Fruit fly (Drosophila melanogaster) whole organism, prepupa: ENCODE data around the gene CG8206.
A peak's percentile ranks its signal among the peaks of the same experiment; 100 is the strongest.

Source experiments
- CG10669 ChIP-seq: fragments of 200-800 bp; sonication (Bioruptor generic); optimal IDR thresholded peaks from 3 replicates; lab custom pipeline; 2018; ENCODE audit warnings: missing biosample characterization, mild to moderate bottlenecking, missing genetic modification characterization, moderate library complexity
- CG11294 ChIP-seq: fragments of 200-800 bp; sonication (Bioruptor generic); IDR thresholded peaks from 2 replicates; pipeline ENCODE4 v1.3.6; 2022; ENCODE audit warnings: missing biosample characterization, missing genetic modification characterization
- CG11902 ChIP-seq: fragments of 200-800 bp; sonication (Bioruptor generic); optimal IDR thresholded peaks from 3 replicates; lab custom pipeline; 2016; ENCODE audit warnings: missing biosample characterization, missing genetic modification characterization
- CG15336 ChIP-seq: fragments of 200-800 bp; sonication (Bioruptor generic); IDR thresholded peaks from 2 replicates; pipeline ENCODE4 v1.3.6; 2022; ENCODE audit warnings: missing biosample characterization, missing genetic modification characterization
- CG16779 ChIP-seq: fragments of 200-800 bp; sonication (Bioruptor generic); optimal IDR thresholded peaks from 3 replicates; lab custom pipeline; 2017; ENCODE audit warnings: missing biosample characterization, mild to moderate bottlenecking, missing genetic modification characterization
- CG31627 ChIP-seq: fragments of 200-800 bp; sonication (Bioruptor generic); optimal IDR thresholded peaks from 3 replicates; lab custom pipeline; 2016; ENCODE audit warnings: missing biosample characterization, missing genetic modification characterization
- CG32006 ChIP-seq: fragments of 200-800 bp; sonication (Bioruptor generic); optimal IDR thresholded peaks from 3 replicates; lab custom pipeline; 2017; ENCODE audit warnings: missing biosample characterization, mild to moderate bottlenecking, missing genetic modification characterization
- CG3919 ChIP-seq: fragments of 200-800 bp; sonication (Bioruptor generic); optimal IDR thresholded peaks from 3 replicates; lab custom pipeline; 2016; ENCODE audit warnings: missing biosample characterization, missing genetic modification characterization
- CG4318 ChIP-seq: fragments of 200-800 bp; sonication (Bioruptor generic); optimal IDR thresholded peaks from 3 replicates; lab custom pipeline; 2017; ENCODE audit warnings: missing biosample characterization, mild to moderate bottlenecking, missing genetic modification characterization
- CG6276 ChIP-seq: fragments of 200-800 bp; sonication (Bioruptor generic); optimal IDR thresholded peaks from 2 replicates; lab custom pipeline; 2017; ENCODE audit warnings: missing biosample characterization, mild to moderate bottlenecking, missing genetic modification characterization
- CG6792 ChIP-seq: fragments of 200-800 bp; sonication (Bioruptor generic); optimal IDR thresholded peaks from 3 replicates; lab custom pipeline; 2016; ENCODE audit warnings: missing biosample characterization, missing genetic modification characterization
- CG6854 ChIP-seq: fragments of 200-800 bp; sonication (Bioruptor generic); optimal IDR thresholded peaks from 2 replicates; lab custom pipeline; 2017; ENCODE audit warnings: missing biosample characterization, mild to moderate bottlenecking, missing genetic modification characterization
- CG7368 ChIP-seq: fragments of 200-800 bp; sonication (Bioruptor generic); optimal IDR thresholded peaks from 3 replicates; lab custom pipeline; 2016; ENCODE audit warnings: missing biosample characterization, missing genetic modification characterization
- CG8632 ChIP-seq: fragments of 200-800 bp; sonication (Bioruptor generic); optimal IDR thresholded peaks from 3 replicates; lab custom pipeline; 2016; ENCODE audit warnings: missing biosample characterization, missing genetic modification characterization
- CG9139 ChIP-seq: fragments of 200-800 bp; sonication (Bioruptor generic); optimal IDR thresholded peaks from 3 replicates; lab custom pipeline; 2017; ENCODE audit warnings: missing biosample characterization, mild to moderate bottlenecking, missing genetic modification characterization
- Eip75B ChIP-seq: fragments of 200-800 bp; sonication (Bioruptor generic); optimal IDR thresholded peaks from 3 replicates; lab custom pipeline; 2016; ENCODE audit warnings: missing biosample characterization, missing genetic modification characterization
- Eip78C ChIP-seq: fragments of 200-800 bp; sonication (Bioruptor generic); peaks from one replicate; lab custom pipeline; 2016; ENCODE audit warnings: missing biosample characterization, missing genetic modification characterization
- Eip93F ChIP-seq: fragments of 200-800 bp; sonication (Bioruptor generic); optimal IDR thresholded peaks from 2 replicates; lab custom pipeline; 2016; ENCODE audit warnings: missing biosample characterization, mild to moderate bottlenecking, missing genetic modification characterization
- Ets96B ChIP-seq: fragments of 200-800 bp; optimal IDR thresholded peaks from 2 replicates; lab custom pipeline; 2019; ENCODE audit warnings: missing biosample characterization, mild to moderate bottlenecking, missing genetic modification characterization, moderate library complexity
- Gug ChIP-seq: fragments of 200-800 bp; sonication (Bioruptor generic); IDR thresholded peaks from 2 replicates; pipeline ENCODE4 v1.3.6; 2022; ENCODE audit warnings: missing biosample characterization, missing genetic modification characterization
- Hr39 ChIP-seq: fragments of 200-800 bp; sonication (Bioruptor generic); optimal IDR thresholded peaks from 2 replicates; lab custom pipeline; 2016; ENCODE audit warnings: missing biosample characterization, missing genetic modification characterization
- Hr4 ChIP-seq: fragments of 200-800 bp; sonication (Bioruptor generic); optimal IDR thresholded peaks from 3 replicates; lab custom pipeline; 2016; ENCODE audit warnings: missing biosample characterization, missing genetic modification characterization
- Lpt ChIP-seq: fragments of 200-800 bp; sonication (Bioruptor generic); optimal IDR thresholded peaks from 3 replicates; lab custom pipeline; 2016; ENCODE audit warnings: missing biosample characterization, missing genetic modification characterization
- Met ChIP-seq: fragments of 200-800 bp; sonication (Bioruptor generic); optimal IDR thresholded peaks from 3 replicates; lab custom pipeline; 2016; ENCODE audit warnings: missing biosample characterization, missing genetic modification characterization
- OdsH ChIP-seq: fragments of 200-800 bp; sonication (Bioruptor generic); optimal IDR thresholded peaks from 3 replicates; lab custom pipeline; 2016; ENCODE audit warnings: missing biosample characterization, missing genetic modification characterization
- Smox ChIP-seq: fragments of 200-800 bp; sonication (Bioruptor generic); optimal IDR thresholded peaks from 3 replicates; lab custom pipeline; 2016; ENCODE audit warnings: missing biosample characterization, missing genetic modification characterization
- Sox102F ChIP-seq: fragments of 200-800 bp; sonication (Bioruptor generic); optimal IDR thresholded peaks from 2 replicates; lab custom pipeline; 2016; ENCODE audit warnings: missing biosample characterization, mild to moderate bottlenecking, missing genetic modification characterization
- Sox15 ChIP-seq: fragments of 200-800 bp; sonication (Bioruptor generic); optimal IDR thresholded peaks from 3 replicates; lab custom pipeline; 2016; ENCODE audit warnings: missing biosample characterization, missing genetic modification characterization
- cyc ChIP-seq: fragments of 200-800 bp; sonication (Bioruptor generic); optimal IDR thresholded peaks from 3 replicates; lab custom pipeline; 2016; ENCODE audit warnings: missing biosample characterization, missing genetic modification characterization
- dac ChIP-seq: fragments of 200-800 bp; sonication (Bioruptor generic); optimal IDR thresholded peaks from 2 replicates; lab custom pipeline; 2017; ENCODE audit warnings: missing biosample characterization, mild to moderate bottlenecking, missing genetic modification characterization
- dsx ChIP-seq: fragments of 200-800 bp; optimal IDR thresholded peaks from 3 replicates; lab custom pipeline; 2019; ENCODE audit warnings: missing biosample characterization, mild to moderate bottlenecking, missing genetic modification characterization, moderate library complexity; ENCODE audit not compliant: poor library complexity, severe bottlenecking
- eg ChIP-seq: fragments of 200-800 bp; sonication (Bioruptor generic); IDR thresholded peaks from 3 replicates; pipeline ENCODE4 v1.3.6; 2022; ENCODE audit warnings: missing biosample characterization, missing genetic modification characterization
- esn ChIP-seq: fragments of 200-800 bp; sonication (Bioruptor generic); optimal IDR thresholded peaks from 2 replicates; lab custom pipeline; 2016; ENCODE audit warnings: missing biosample characterization, mild to moderate bottlenecking, missing genetic modification characterization, moderate library complexity
- fd59A ChIP-seq: fragments of 200-800 bp; sonication (Bioruptor generic); optimal IDR thresholded peaks from 2 replicates; lab custom pipeline; 2017; ENCODE audit warnings: missing biosample characterization, mild to moderate bottlenecking, missing genetic modification characterization, missing genetic modification reagents
- fd85E ChIP-seq: fragments of 200-800 bp; sonication (Bioruptor generic); optimal IDR thresholded peaks from 3 replicates; lab custom pipeline; 2016; ENCODE audit warnings: missing biosample characterization, missing genetic modification characterization
- lz ChIP-seq: fragments of 200-800 bp; sonication (Bioruptor generic); optimal IDR thresholded peaks from 3 replicates; lab custom pipeline; 2016; ENCODE audit warnings: missing biosample characterization, missing genetic modification characterization
- pdm3 ChIP-seq: fragments of 200-800 bp; sonication (Bioruptor generic); optimal IDR thresholded peaks from 3 replicates; lab custom pipeline; 2016; ENCODE audit warnings: missing biosample characterization, missing genetic modification characterization
- spab ChIP-seq: fragments of 200-800 bp; sonication (Bioruptor generic); optimal IDR thresholded peaks from 2 replicates; lab custom pipeline; 2017; ENCODE audit warnings: missing biosample characterization, mild to moderate bottlenecking, missing genetic modification characterization, missing genetic modification reagents
- ss ChIP-seq, 2 experiments: fragments of 200-800 bp; sonication (Bioruptor generic); optimal IDR thresholded peaks; 2 replicates in 1 of 2; 3 replicates in 1 of 2; lab custom pipeline; 2017 to 2018; ENCODE audit warnings: mild to moderate bottlenecking in 2 of 2, missing biosample characterization in 2 of 2, missing genetic modification characterization in 2 of 2, moderate library complexity in 1 of 2
- svp ChIP-seq: fragments of 200-800 bp; sonication (Bioruptor generic); peaks from one replicate; lab custom pipeline; 2016; ENCODE audit warnings: missing biosample characterization, missing genetic modification characterization
- topi ChIP-seq: fragments of 200-800 bp; sonication (Bioruptor generic); optimal IDR thresholded peaks from 3 replicates; lab custom pipeline; 2016; ENCODE audit warnings: missing biosample characterization, missing genetic modification characterization
- vri ChIP-seq: fragments of 200-800 bp; sonication (Bioruptor generic); optimal IDR thresholded peaks from 3 replicates; lab custom pipeline; 2016; ENCODE audit warnings: missing biosample characterization, mild to moderate bottlenecking, missing genetic modification characterization

CG8206 gene

dm6 chrX:15738890-15739550 is at the start of gene CG8206, which contains the start of gene CG11679 (continued):
- TF ChIP-seq CG32006 (GFP tag; lab: Kevin White, UChicago) = peak; percentile 39
- peak; percentile 36 for TF ChIP-seq Met (GFP tag; lab: Kevin White, UChicago)
- TF ChIP-seq dac = no peak
- no peak for TF ChIP-seq dsx (GFP tag; lab: Kevin White, UChicago)
- peak; percentile 5 for TF ChIP-seq CG6792
- TF ChIP-seq topi (GFP tag; lab: Kevin White, UChicago) = peak; percentile 55
- no peak for TF ChIP-seq CG4318
- peak; percentile 50 for TF ChIP-seq esn (GFP tag; lab: Kevin White, UChicago)
- TF ChIP-seq, all 60 proteins: peak for 30

- TF ChIP-seq esn (GFP tag; lab: Kevin White, UChicago) (peak; percentile 6), Hr39 (GFP tag; lab: Kevin White, UChicago) (peak; percentile 19), fd85E (no peak), pdm3 (peak; percentile 28), Met (GFP tag; lab: Kevin White, UChicago) (peak; percentile 13), CG6276 (GFP tag; lab: Kevin White, UChicago) (no peak), CG8632 (GFP tag; lab: Kevin White, UChicago) (no peak), CG6854 (GFP tag; lab: Kevin White, UChicago) (no peak), CG31627 (GFP tag; lab: Kevin White, UChicago) (peak; percentile 6), svp (GFP tag; lab: Kevin White, UChicago) (peak; percentile 58), lz (GFP tag; lab: Kevin White, UChicago) (peak; percentile 8), Sox15 (GFP tag; lab: Kevin White, UChicago) (no peak)
- TF ChIP-seq, all 60 proteins: peak for 7
Measured at dm6 chrX:15696854-15697540, 42.0 kb upstream of the CG8206 start, which contains the start of gene CG8128. CG8128 (plus strand) TSS chrX:15697494.

dm6 chrX:15697581-15698208 is 41.3 kb upstream of the CG8206 start:
- TF ChIP-seq Eip93F (peak; percentile 71), Lpt (peak; percentile 86), eg (GFP tag; lab: Robert Waterston, UW) (peak; percentile 93), CG6854 (GFP tag; lab: Kevin White, UChicago) (peak; percentile 48), CG9139 (GFP tag; lab: Kevin White, UChicago) (peak; percentile 71), CG6792 (peak; percentile 83), pdm3 (peak; percentile 79), Sox102F (GFP tag; lab: Kevin White, UChicago) (peak; percentile 69), Ets96B (peak; percentile 86), CG11294 (GFP tag; lab: Robert Waterston, UW) (peak; percentile 88), Hr4 (GFP tag; lab: Kevin White, UChicago) (peak; percentile 67), dac (peak; percentile 76), Eip75B (GFP tag; lab: Kevin White, UChicago) (peak; percentile 73), CG7368 (GFP tag; lab: Kevin White, UChicago) (peak; percentile 76), CG3919 (GFP tag; lab: Kevin White, UChicago) (peak; percentile 88), CG11902 (GFP tag; lab: Kevin White, UChicago) (peak; percentile 78), svp (GFP tag; lab: Kevin White, UChicago) (peak; percentile 86), topi (GFP tag; lab: Kevin White, UChicago) (peak; percentile 73), spab (peak; percentile 78), vri (peak; percentile 82), fd59A (GFP tag; lab: Kevin White, UChicago) (peak; percentile 67), CG8632 (GFP tag; lab: Kevin White, UChicago) (peak; percentile 79), OdsH (GFP tag; lab: Kevin White, UChicago) (peak; percentile 86), CG32006 (GFP tag; lab: Kevin White, UChicago) (peak; percentile 86), Gug (GFP tag; lab: Robert Waterston, UW) (peak; percentile 89), CG15336 (GFP tag; lab: Robert Waterston, UW) (peak; percentile 83), ss (GFP tag; optimal IDR thresholded peaks at IDR 0.05; lab: Kevin White, UChicago) (peak; percentile 82 to 84), CG10669 (GFP tag; lab: Kevin White, UChicago) (peak; percentile 83), Smox (GFP tag; lab: Kevin White, UChicago) (peak; percentile 75), CG31627 (GFP tag; lab: Kevin White, UChicago) (peak; percentile 61), Eip78C (GFP tag; lab: Kevin White, UChicago) (peak; percentile 93), CG16779 (tag; lab: Kevin White, UChicago) (no peak), dsx (GFP tag; lab: Kevin White, UChicago) (peak; percentile 87), cyc (GFP tag; lab: Kevin White, UChicago) (peak; percentile 79)
